Worm (Caenorhabditis elegans): Measurements from ENCODE around the gene crh-2.

ce11 chrII:5194066-5194465 is 6.7 kb upstream of the crh-2 start, which contains the start of gene msp-49:
- TF ChIP-seq tab-1 (GFP tag; IDR thresholded peaks at IDR 0.05) = no peak
- no peak for TF ChIP-seq klf-2 (GFP tag; conservative IDR thresholded peaks at IDR 0.05)

Data from whole organism, midembryonic.